Fruit fly (Drosophila melanogaster): ENCODE data around the gene Ras64B.
A peak's percentile ranks its signal among the peaks of the same experiment; 100 is the strongest.

The Ras64B gene

dm6 chr3L:4108072-4108843 is 30.6 kb upstream of the Ras64B start, which contains the start of gene Ack (continued):
- TF ChIP-seq slbo (GFP tag; IDR thresholded peaks at IDR 0.05): no peak
- TF ChIP-seq HmgD (GFP tag; optimal IDR thresholded peaks at IDR 0.05): no peak
- TF ChIP-seq ase (GFP tag; IDR thresholded peaks at IDR 0.05): no peak
- TF ChIP-seq dmrt11E (tag; optimal IDR thresholded peaks at IDR 0.05): no peak
- TF ChIP-seq pfk (GFP tag; optimal IDR thresholded peaks at IDR 0.05): no peak
- no peak for TF ChIP-seq CG12769 (tag; optimal IDR thresholded peaks at IDR 0.05)
- TF ChIP-seq hbn (GFP tag; IDR thresholded peaks at IDR 0.05; ENCODE audit: partially characterized antibody): peak; percentile 86
- no peak for TF ChIP-seq Xrp1 (GFP tag; IDR thresholded peaks at IDR 0.05)
- no peak for TF ChIP-seq CG1792 (GFP tag; optimal IDR thresholded peaks at IDR 0.05)
- no peak for TF ChIP-seq CG4707 (GFP tag; optimal IDR thresholded peaks at IDR 0.05)
- no peak for TF ChIP-seq Mad (GFP tag; optimal IDR thresholded peaks at IDR 0.05)
- peak; percentile 8 for TF ChIP-seq kni (GFP tag; optimal IDR thresholded peaks at IDR 0.05)
- no peak for TF ChIP-seq bab2 (GFP tag; optimal IDR thresholded peaks at IDR 0.05)
- TF ChIP-seq NfI (GFP tag; optimal IDR thresholded peaks at IDR 0.05): no peak
- TF ChIP-seq Ets65A (GFP tag): peak; percentile 71
- no peak for TF ChIP-seq CG30403 (GFP tag; optimal IDR thresholded peaks at IDR 0.05)
- TF ChIP-seq jigr1 (GFP tag; IDR thresholded peaks at IDR 0.05): no peak
- no peak for TF ChIP-seq HHEX (GFP tag; optimal IDR thresholded peaks at IDR 0.05)
- no peak for TF ChIP-seq E2f1 (GFP tag; IDR thresholded peaks at IDR 0.05)
- TF ChIP-seq lmd (GFP tag; IDR thresholded peaks at IDR 0.05): no peak
- no peak for TF ChIP-seq CG3726 (GFP tag; IDR thresholded peaks at IDR 0.05)
- no peak for TF ChIP-seq her (GFP tag; optimal IDR thresholded peaks at IDR 0.05)
- peak; percentile 52 for TF ChIP-seq E2f2 (GFP tag; IDR thresholded peaks at IDR 0.05)
- TF ChIP-seq esg (GFP tag; conservative IDR thresholded peaks at IDR 0.05): no peak
- no peak for TF ChIP-seq luna (GFP tag; optimal IDR thresholded peaks at IDR 0.05)
- TF ChIP-seq CG14441 (GFP tag; IDR thresholded peaks at IDR 0.05): no peak
- TF ChIP-seq Tbp (GFP tag; optimal IDR thresholded peaks at IDR 0.05): no peak
- TF ChIP-seq CG18011 (GFP tag; optimal IDR thresholded peaks at IDR 0.05): no peak
- TF ChIP-seq CG43689 (GFP tag; IDR thresholded peaks at IDR 0.05): no peak
- no peak for TF ChIP-seq CG6272 (GFP tag; IDR thresholded peaks at IDR 0.05)
- TF ChIP-seq NC2β (GFP tag; optimal IDR thresholded peaks at IDR 0.05): no peak
- no peak for TF ChIP-seq NFAT (GFP tag; IDR thresholded peaks at IDR 0.05)
- TF ChIP-seq twi (tag; optimal IDR thresholded peaks at IDR 0.05): no peak
- TF ChIP-seq lbe (GFP tag; optimal IDR thresholded peaks at IDR 0.05): no peak
- no peak for TF ChIP-seq Hand (GFP tag; optimal IDR thresholded peaks at IDR 0.05)
- TF ChIP-seq Side (GFP tag; optimal IDR thresholded peaks at IDR 0.05): no peak
- TF ChIP-seq CG17612 (GFP tag; IDR thresholded peaks at IDR 0.05): no peak
- no peak for TF ChIP-seq CG8089 (GFP tag; optimal IDR thresholded peaks at IDR 0.05)
- TF ChIP-seq psq (GFP tag; optimal IDR thresholded peaks at IDR 0.05): no peak
- TF ChIP-seq CG15479 (GFP tag; optimal IDR thresholded peaks at IDR 0.05): peak; percentile 91
- no peak for TF ChIP-seq CG11398 (GFP tag; optimal IDR thresholded peaks at IDR 0.05)
- TF ChIP-seq Dip2 (GFP tag; IDR thresholded peaks at IDR 0.05): no peak
- no peak for TF ChIP-seq CG3995 (GFP tag; optimal IDR thresholded peaks at IDR 0.05)
- TF ChIP-seq CG3065 (GFP tag; optimal IDR thresholded peaks at IDR 0.05): no peak
- no peak for TF ChIP-seq gro (GFP tag; optimal IDR thresholded peaks at IDR 0.05)
- TF ChIP-seq dm (GFP tag; optimal IDR thresholded peaks at IDR 0.05): no peak
- TF ChIP-seq CG18764 (GFP tag; optimal IDR thresholded peaks at IDR 0.05): no peak
- peak; percentile 58 for TF ChIP-seq CG7963 (GFP tag; IDR thresholded peaks at IDR 0.05; ENCODE audit: partially characterized antibody)
- TF ChIP-seq PHDP (tag; optimal IDR thresholded peaks at IDR 0.05): no peak
- TF ChIP-seq crc (GFP tag; optimal IDR thresholded peaks at IDR 0.05): no peak
- TF ChIP-seq CG17802 (tag; optimal IDR thresholded peaks at IDR 0.05): no peak

Data from whole organism, embryonic.